Worm (Caenorhabditis elegans) whole organism, early embryonic: ENCODE results near the gene C25A11.2.

Experiments
- B0310.2 ChIP-seq: sonication (generic microtip); optimal IDR thresholded peaks from 2 replicates; lab custom pipeline; 2016; ENCODE audit warnings: mild to moderate bottlenecking, missing genetic modification characterization, missing compliant biosample characterization
- F13C5.2 ChIP-seq: sonication (generic microtip); optimal IDR thresholded peaks from 2 replicates; lab custom pipeline; 2017; ENCODE audit warnings: mild to moderate bottlenecking, missing genetic modification characterization, inconsistent platforms, missing compliant biosample characterization
- aly-1 ChIP-seq: sonication (generic microtip); optimal IDR thresholded peaks from 2 replicates; lab custom pipeline; 2016; ENCODE audit warnings: missing genetic modification characterization, missing compliant biosample characterization
- ama-1 ChIP-seq: fragments of 150-350 bp; optimal IDR thresholded peaks from 2 replicates; lab custom pipeline; 2014
- ceh-13 ChIP-seq: fragments of 200-800 bp; sonication (Bioruptor generic); optimal IDR thresholded peaks from 2 replicates; lab custom pipeline; 2018; ENCODE audit warnings: mild to moderate bottlenecking, missing genetic modification characterization, missing compliant biosample characterization
- ceh-36 ChIP-seq: sonication (generic microtip); optimal IDR thresholded peaks from 2 replicates; lab custom pipeline; 2016; ENCODE audit warnings: missing genetic modification characterization, inconsistent platforms, missing compliant biosample characterization
- ets-7 ChIP-seq: sonication (generic microtip); optimal IDR thresholded peaks from 2 replicates; lab custom pipeline; 2016; ENCODE audit warnings: missing genotype, missing genetic modification characterization, missing compliant biosample characterization
- flt-1 ChIP-seq: fragments of 200-800 bp; sonication (Bioruptor generic); IDR thresholded peaks from 2 replicates; pipeline ENCODE4 v1.3.6; 2022; ENCODE audit warnings: missing genetic modification characterization, missing compliant biosample characterization
- hmbx-1 ChIP-seq: sonication (generic microtip); optimal IDR thresholded peaks from 2 replicates; lab custom pipeline; 2016; ENCODE audit warnings: mild to moderate bottlenecking, missing genetic modification characterization, missing compliant biosample characterization
- hmg-4 ChIP-seq: fragments of 200-800 bp; sonication (Bioruptor generic); optimal IDR thresholded peaks from 2 replicates; lab custom pipeline; 2018; ENCODE audit warnings: mild to moderate bottlenecking, missing genetic modification characterization, missing compliant biosample characterization
- hnd-1 ChIP-seq: sonication (generic microtip); optimal IDR thresholded peaks from 2 replicates; lab custom pipeline; 2016; ENCODE audit warnings: missing genetic modification characterization, missing compliant biosample characterization
- pes-1 ChIP-seq: fragments of 200-800 bp; sonication (Bioruptor generic); IDR thresholded peaks from 2 replicates; pipeline ENCODE4 v1.3.6; 2022; ENCODE audit warnings: missing genetic modification reagents, missing genetic modification characterization, missing compliant biosample characterization
- scrt-1 ChIP-seq: fragments of 200-800 bp; sonication (Bioruptor generic); IDR thresholded peaks from 2 replicates; pipeline ENCODE4 v1.3.6; 2022; ENCODE audit warnings: missing genetic modification characterization, missing compliant biosample characterization
- sea-1 ChIP-seq: fragments of 200-800 bp; sonication (Bioruptor generic); conservative IDR thresholded peaks from 2 replicates; pipeline ENCODE4 v1.3.6; 2022; ENCODE audit warnings: missing genetic modification characterization, missing compliant biosample characterization
- tbx-11 ChIP-seq: fragments of 200-800 bp; sonication (Bioruptor generic); IDR thresholded peaks from 2 replicates; pipeline ENCODE4 v1.3.6; 2022; ENCODE audit warnings: missing genetic modification characterization, missing compliant biosample characterization
- tbx-37 ChIP-seq: fragments of 200-800 bp; sonication (Bioruptor generic); conservative IDR thresholded peaks from 2 replicates; pipeline ENCODE4 v1.3.6; 2022; ENCODE audit warnings: missing genetic modification reagents, missing genetic modification characterization, missing compliant biosample characterization
- tra-4 ChIP-seq: sonication (generic microtip); optimal IDR thresholded peaks from 2 replicates; lab custom pipeline; 2017; ENCODE audit warnings: missing genetic modification characterization, missing compliant biosample characterization

Gene C25A11.2

ce11 chrX:9096861-9097260 is 17.0 kb upstream of the C25A11.2 start:
- TF ChIP-seq ama-1 (lab: Kevin White, UChicago) (no peak), hnd-1 (no peak), tra-4 (tag; lab: Kevin White, UChicago) (no peak), tbx-37 (GFP tag; lab: Robert Waterston, UW) (no peak), B0310.2 (no peak), pes-1 (no peak), ceh-36 (tag; lab: Kevin White, UChicago) (no peak), F13C5.2 (tag; lab: Kevin White, UChicago) (no peak)

DNA sequence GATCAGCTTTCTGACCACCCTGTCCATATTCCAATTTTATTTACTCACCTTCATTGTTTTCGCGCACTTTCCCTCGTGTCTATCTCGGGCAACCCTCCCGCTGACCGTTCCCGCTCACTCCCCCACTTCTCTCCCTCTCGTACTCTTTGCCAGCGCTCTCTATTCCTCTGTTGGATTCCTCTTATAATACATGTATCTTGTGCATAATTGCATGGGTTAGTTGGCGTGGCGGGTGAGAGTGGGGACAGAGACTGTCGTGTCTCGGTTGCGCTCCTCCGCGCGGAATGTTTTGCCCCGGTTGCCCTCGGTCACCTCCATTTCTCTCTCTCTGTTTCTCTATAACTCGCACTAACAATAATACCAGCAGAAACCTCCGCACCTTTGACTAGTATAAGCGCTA is 11.7 kb upstream of the C25A11.2 start:
- TF ChIP-seq ama-1 (lab: Kevin White, UChicago) (no peak), hmg-4 (GFP tag; lab: Kevin White, UChicago) (peak; percentile 74), scrt-1 (no peak), ceh-36 (tag; lab: Kevin White, UChicago) (no peak)

DNA sequence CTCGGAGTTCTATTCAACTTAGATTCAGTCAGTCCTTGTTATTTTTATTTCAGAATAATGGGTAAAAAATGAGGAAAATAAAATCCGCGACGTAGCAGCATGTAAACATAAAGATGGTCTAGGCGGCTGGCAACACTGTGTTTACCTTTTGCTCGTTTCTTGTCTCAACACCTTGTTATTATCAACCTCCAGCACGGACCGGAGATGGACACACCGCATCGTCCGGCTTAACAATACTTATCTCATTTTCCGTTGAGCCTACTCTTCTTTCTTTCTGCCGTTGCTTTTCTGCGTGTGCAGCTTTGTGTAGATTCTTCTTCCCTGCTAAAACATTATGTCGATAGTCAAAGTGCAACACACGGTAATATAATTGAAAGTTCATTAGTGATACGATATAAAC is 10.8 kb upstream of the C25A11.2 start:
- no peak for TF ChIP-seq flt-1 (GFP tag; lab: Robert Waterston, UW)

DNA sequence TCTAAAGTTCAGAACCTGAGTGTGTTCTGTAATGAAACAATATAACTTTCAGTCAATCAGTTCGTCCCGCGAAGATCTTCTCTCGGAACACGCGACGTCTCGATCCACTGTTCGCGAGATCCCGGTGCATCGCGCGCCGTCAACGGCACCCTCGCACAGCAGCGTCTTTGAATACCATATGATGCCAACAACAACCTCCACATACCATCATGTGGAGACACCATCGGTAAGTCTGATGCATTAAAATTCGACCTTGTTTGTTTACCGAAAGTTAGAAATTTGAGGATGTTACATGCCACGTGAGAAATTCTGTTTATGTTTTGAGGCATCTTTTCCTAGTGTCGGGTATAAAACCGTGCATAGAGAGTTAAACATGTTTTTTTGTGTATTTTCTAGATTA is 10.3 kb upstream of the C25A11.2 start:
- no peak for TF ChIP-seq hmbx-1 (tag; lab: Kevin White, UChicago)
- no peak for TF ChIP-seq ets-7
- no peak for TF ChIP-seq hmg-4 (GFP tag; lab: Kevin White, UChicago)
- no peak for TF ChIP-seq ceh-13 (GFP tag; lab: Kevin White, UChicago)
- TF ChIP-seq tra-4 (tag; lab: Kevin White, UChicago), result no peak
- no peak for TF ChIP-seq tbx-37 (GFP tag; lab: Robert Waterston, UW)
- TF ChIP-seq ama-1 (lab: Kevin White, UChicago), result no peak
- no peak for TF ChIP-seq ceh-36 (tag; lab: Kevin White, UChicago)
- no peak for TF ChIP-seq scrt-1
- no peak for TF ChIP-seq flt-1 (GFP tag; lab: Robert Waterston, UW)
- TF ChIP-seq B0310.2, result no peak
- TF ChIP-seq sea-1, result no peak
- no peak for TF ChIP-seq tbx-11 (GFP tag; lab: Robert Waterston, UW)
- no peak for TF ChIP-seq aly-1
- TF ChIP-seq pes-1, result no peak
- TF ChIP-seq hnd-1, result no peak
- TF ChIP-seq F13C5.2 (tag; lab: Kevin White, UChicago), result no peak

DNA sequence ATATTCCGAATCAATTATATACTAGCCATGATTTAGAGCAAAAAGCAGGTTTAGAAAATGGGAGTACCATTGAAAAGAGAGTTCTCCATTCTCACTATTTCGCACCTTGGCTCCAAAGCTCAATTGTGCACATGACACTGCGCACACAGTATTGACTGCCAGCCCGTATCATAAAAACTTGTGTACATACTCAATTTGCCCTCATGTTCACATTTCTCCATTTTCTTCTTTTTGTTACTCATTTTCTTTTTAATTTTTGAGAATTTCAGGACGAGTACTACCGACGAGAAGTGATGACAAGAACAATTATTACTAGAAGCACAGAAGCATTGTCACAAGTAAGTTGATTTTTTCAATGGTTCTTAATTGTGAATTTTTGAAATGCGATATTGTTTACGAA is 9.5 kb upstream of the C25A11.2 start:
- TF ChIP-seq tbx-37 (GFP tag; lab: Robert Waterston, UW), result no peak
- no peak for TF ChIP-seq aly-1
- TF ChIP-seq flt-1 (GFP tag; lab: Robert Waterston, UW), result no peak
- no peak for TF ChIP-seq ama-1 (lab: Kevin White, UChicago)
- no peak for TF ChIP-seq ets-7
- TF ChIP-seq tbx-11 (GFP tag; lab: Robert Waterston, UW), result no peak
- no peak for TF ChIP-seq hmbx-1 (tag; lab: Kevin White, UChicago)
- no peak for TF ChIP-seq B0310.2
- no peak for TF ChIP-seq hmg-4 (GFP tag; lab: Kevin White, UChicago)
- TF ChIP-seq ceh-13 (GFP tag; lab: Kevin White, UChicago), result no peak
- no peak for TF ChIP-seq ceh-36 (tag; lab: Kevin White, UChicago)
- no peak for TF ChIP-seq hnd-1
- no peak for TF ChIP-seq pes-1
- TF ChIP-seq tra-4 (tag; lab: Kevin White, UChicago), result no peak
- TF ChIP-seq F13C5.2 (tag; lab: Kevin White, UChicago), result no peak
- TF ChIP-seq sea-1, result no peak

DNA sequence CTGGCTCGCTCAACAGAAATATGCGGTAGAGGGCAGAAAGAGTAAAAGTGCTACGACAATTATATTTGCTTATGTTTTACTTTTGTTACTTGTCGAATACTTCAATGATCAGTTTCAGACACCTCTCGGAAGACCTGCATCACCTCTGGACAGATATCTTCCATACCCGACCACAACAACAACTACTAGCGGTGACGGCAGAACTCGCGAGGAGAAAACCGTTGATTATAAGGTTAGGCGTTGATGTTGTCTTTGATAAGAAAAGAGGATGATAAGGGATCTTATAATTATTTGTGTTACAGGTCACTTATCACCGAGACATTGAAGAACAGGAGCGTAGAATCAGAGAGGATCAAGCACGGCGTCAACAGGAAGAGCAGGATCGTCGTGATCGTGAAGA is 8.8 kb upstream of the C25A11.2 start:
- TF ChIP-seq aly-1, result no peak
- no peak for TF ChIP-seq hnd-1
- no peak for TF ChIP-seq flt-1 (GFP tag; lab: Robert Waterston, UW)
- no peak for TF ChIP-seq hmbx-1 (tag; lab: Kevin White, UChicago)

ce11 chrX:9105888-9106287 is 8.0 kb upstream of the C25A11.2 start:
- no peak for TF ChIP-seq tbx-11 (GFP tag; lab: Robert Waterston, UW)
- TF ChIP-seq hnd-1, result no peak
- no peak for TF ChIP-seq F13C5.2 (tag; lab: Kevin White, UChicago)
- TF ChIP-seq tbx-37 (GFP tag; lab: Robert Waterston, UW), result no peak
- no peak for TF ChIP-seq scrt-1
- TF ChIP-seq aly-1, result no peak
- TF ChIP-seq flt-1 (GFP tag; lab: Robert Waterston, UW), result no peak
- no peak for TF ChIP-seq hmbx-1 (tag; lab: Kevin White, UChicago)
- TF ChIP-seq ets-7, result no peak
- TF ChIP-seq ama-1 (lab: Kevin White, UChicago), result no peak
- no peak for TF ChIP-seq ceh-36 (tag; lab: Kevin White, UChicago)
- TF ChIP-seq ceh-13 (GFP tag; lab: Kevin White, UChicago), result no peak

DNA sequence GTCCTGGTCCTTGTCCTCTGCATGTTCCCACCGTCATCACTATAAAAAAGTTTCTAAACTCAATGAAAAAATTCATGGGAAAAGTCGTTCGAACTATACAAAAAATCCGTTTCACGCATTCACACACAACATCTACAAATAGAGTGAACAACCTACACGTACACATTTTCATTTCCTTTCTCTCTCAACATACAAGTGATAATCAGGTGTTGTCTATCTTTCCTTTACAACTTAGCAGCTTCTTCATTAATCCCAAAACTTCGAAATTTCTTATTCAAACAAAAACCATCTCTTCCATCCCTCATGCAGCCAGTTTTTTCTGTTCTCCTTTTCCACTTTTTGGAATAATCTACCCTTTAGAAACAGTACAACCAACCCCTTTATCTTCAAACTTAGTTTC is 6.0 kb upstream of the C25A11.2 start:
- TF ChIP-seq B0310.2 (no peak), scrt-1 (no peak), hnd-1 (no peak), flt-1 (GFP tag; lab: Robert Waterston, UW) (no peak), ceh-13 (GFP tag; lab: Kevin White, UChicago) (no peak), tra-4 (tag; lab: Kevin White, UChicago) (no peak), F13C5.2 (tag; lab: Kevin White, UChicago) (no peak), tbx-37 (GFP tag; lab: Robert Waterston, UW) (no peak), aly-1 (no peak)

- TF ChIP-seq hmg-4 (GFP tag; lab: Kevin White, UChicago) (no peak), tbx-11 (GFP tag; lab: Robert Waterston, UW) (no peak), tbx-37 (GFP tag; lab: Robert Waterston, UW) (no peak), F13C5.2 (tag; lab: Kevin White, UChicago) (no peak), hnd-1 (no peak), ama-1 (lab: Kevin White, UChicago) (no peak)
These were observed 2.3 kb upstream of the C25A11.2 start for ce11 chrX:9111585-9111984.
